Fruit fly (Drosophila melanogaster) whole organism, larva: Measurements from ENCODE around the gene CG18404.
A peak's percentile ranks its signal among the peaks of the same experiment; 100 is the strongest.

Experiments
- noc ChIP-seq: fragments of 200-800 bp; sonication (Bioruptor generic); optimal IDR thresholded peaks from 3 replicates; lab custom pipeline; 2019; ENCODE audit warnings: missing biosample characterization, mild to moderate bottlenecking, missing genetic modification characterization, moderate library complexity

Gene CG18404

dm6 chr3R:30282478-30282877 is 29.5 kb downstream of the CG18404 start:
- no peak for TF ChIP-seq noc (tag; lab: Kevin White, UChicago)

DNA sequence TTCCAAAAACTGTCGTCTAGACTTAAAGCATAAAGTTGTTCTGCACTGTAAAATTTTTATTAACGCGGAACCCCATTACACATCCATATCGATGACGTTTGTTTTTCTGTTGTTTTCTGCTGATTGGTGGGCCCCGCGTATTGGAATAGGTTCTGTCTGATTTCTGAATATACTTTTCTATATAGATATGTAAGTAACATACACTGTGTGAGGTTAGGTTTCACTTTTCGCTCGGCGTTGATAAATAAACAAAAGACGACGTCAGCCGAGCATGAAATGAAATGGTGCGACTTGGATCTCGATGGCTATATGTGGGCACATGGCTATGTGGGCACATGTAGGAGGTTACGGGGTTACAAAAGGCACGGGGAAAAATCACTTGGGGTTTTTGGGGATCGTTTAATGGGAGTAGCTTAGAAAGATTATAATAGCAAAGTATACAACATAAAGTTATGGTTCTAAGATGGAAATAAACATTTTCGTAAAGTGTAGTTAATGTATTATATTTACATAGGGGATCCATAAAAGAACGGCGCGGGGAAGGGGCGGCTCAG is 30.1 kb downstream of the CG18404 start:
- no peak for TF ChIP-seq noc (tag; lab: Kevin White, UChicago)

- TF ChIP-seq noc (tag; lab: Kevin White, UChicago): no peak
Observed at dm6 chr3R:30283940-30284339, 31.0 kb downstream of the CG18404 start.

- no peak for TF ChIP-seq noc (tag; lab: Kevin White, UChicago)
Observed at dm6 chr3R:30284573-30284972, 31.6 kb downstream of the CG18404 start.

DNA sequence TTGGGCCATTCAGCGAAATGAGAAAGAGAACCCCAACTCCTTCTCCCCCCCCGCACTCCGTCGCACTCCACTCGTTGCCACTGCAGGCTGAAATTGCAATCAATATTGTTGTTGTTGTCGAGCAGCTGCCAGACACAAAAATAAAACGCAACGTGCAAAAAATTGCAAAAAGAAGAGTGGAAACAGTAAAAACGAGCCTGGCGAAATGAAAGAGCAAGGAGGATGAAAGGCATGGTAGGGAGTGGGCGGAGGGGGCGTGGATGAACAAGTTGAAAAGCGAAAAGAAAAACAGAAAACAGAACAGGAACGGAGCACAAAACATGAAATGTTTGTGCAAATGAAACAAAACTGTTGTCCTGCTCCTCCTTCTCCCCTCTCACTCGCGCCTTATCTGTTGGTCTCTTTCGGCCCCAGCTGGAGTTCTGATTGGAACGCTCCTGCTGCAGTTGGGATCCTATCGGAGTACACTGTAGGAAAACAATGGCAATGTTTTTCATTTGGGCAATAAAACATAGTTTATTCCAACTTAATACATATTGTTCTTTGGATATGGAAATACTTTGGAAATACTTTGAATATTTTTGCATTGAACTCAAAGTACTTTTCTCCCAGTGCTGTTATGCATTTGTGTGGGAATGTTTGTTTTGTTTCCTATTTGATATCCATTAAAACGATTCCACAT is 32.1 kb downstream of the CG18404 start:
- no peak for TF ChIP-seq noc (tag; lab: Kevin White, UChicago)

dm6 chr3R:30286347-30286746 is 33.4 kb downstream of the CG18404 start:
- TF ChIP-seq noc (tag; lab: Kevin White, UChicago): no peak

dm6 chr3R:30287389-30287788 is 34.4 kb downstream of the CG18404 start:
- no peak for TF ChIP-seq noc (tag; lab: Kevin White, UChicago)

dm6 chr3R:30288362-30289055 is 35.5 kb downstream of the CG18404 start:
- no peak for TF ChIP-seq noc (tag; lab: Kevin White, UChicago)

DNA sequence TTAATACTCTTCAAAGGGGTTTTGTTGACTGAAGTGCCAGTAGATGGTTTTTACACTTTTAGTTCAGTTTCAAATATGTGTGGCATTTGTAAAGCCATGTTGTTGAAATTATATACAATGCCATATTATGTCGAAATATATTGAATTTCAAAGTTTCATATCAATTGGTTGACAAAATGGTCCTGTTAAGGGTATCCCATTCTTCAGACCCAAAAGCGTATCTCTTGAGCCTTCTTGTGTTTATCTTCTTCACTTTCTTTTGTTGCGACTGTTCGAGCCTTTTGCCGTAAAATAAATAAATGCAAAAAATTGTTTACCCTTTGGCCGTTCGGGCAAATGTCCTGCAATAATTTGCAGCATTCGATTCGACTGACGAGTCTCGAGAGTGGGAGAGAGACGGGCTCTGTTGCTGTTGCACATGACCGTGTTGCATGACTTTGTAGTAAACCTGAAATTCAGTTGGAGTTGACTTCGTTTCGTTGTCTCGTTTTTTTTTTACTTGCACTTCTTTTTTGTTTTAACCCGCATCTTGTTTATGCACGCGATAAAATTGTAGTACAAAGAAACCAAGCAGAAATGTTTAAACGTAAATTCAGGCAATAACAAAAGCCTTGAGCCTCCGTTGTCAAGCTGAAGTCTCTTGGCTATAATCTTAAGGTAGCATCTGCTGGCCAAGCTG is 36.2 kb downstream of the CG18404 start:
- no peak for TF ChIP-seq noc (tag; lab: Kevin White, UChicago)

DNA sequence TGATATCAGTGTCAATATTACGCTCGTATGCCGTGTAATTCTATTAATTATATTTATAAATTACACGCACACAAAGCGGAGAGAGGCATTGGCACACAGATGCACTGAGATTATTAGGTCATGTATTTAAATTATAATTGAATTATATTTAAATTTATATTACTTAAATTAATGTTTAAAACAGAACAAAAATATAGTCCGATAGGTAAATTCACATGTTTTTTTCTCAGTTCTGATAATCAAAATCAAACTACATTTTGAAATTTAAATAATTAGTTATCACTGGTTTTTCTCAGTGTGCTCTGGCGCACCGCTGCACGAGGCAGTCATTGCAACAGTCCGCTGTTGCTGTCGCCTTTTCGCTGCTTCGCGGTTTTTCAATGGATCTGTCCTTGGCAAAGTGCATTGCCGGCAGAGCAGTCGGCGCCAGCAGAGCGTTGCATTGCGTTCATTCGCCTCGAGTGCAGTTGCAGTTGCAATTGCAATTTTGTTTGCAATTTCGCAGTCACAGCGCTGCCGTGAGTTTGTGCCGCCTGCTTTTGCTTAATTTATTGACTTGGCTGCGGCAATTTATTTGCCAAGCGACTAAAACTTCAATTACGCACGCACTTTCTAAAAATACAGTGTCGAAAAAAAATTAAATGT is 40.6 kb downstream of the CG18404 start:
- no peak for TF ChIP-seq noc (tag; lab: Kevin White, UChicago)

- TF ChIP-seq noc (tag; lab: Kevin White, UChicago): no peak
Observed at dm6 chr3R:30294603-30295002, 41.6 kb downstream of the CG18404 start.

DNA sequence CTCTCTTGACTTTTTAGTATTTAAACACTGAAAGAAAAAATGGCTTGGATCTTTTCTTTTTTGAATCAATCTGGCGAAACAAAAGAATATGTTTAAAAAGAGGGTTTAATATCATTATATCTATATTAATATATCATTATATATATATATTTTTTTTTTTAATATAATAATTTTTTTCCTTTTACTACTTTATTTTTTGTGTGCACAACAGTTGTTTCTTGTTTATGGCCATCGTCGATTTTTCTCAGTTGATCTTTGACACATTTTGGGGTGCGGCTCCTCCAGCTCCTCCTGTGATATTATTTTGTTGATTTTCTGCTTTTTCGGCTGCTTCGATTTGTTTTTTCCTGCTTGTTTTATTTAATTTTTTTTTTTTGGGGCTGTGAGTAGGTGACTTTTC is 42.0 kb downstream of the CG18404 start:
- TF ChIP-seq noc (tag; lab: Kevin White, UChicago): no peak

DNA sequence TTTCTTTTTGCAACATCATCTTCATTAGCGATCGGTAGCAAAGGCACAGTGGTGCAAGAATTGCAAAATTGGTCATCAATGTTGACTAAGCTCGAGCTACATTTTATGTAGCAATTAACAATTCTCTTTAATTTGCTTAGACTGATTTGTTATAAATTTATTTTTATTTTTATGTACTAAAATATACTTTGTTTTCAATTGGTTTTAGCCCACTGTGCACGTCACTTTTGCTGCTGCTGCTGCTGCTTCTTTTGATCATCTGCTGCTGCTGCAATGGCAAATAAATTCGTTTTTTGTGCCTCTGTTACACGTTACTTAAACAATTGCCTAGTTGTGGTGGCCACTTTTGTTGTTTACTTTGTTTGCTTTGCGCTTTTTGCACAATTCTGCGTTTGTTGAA is 43.1 kb downstream of the CG18404 start:
- peak; percentile 40 for TF ChIP-seq noc (tag; lab: Kevin White, UChicago)

DNA sequence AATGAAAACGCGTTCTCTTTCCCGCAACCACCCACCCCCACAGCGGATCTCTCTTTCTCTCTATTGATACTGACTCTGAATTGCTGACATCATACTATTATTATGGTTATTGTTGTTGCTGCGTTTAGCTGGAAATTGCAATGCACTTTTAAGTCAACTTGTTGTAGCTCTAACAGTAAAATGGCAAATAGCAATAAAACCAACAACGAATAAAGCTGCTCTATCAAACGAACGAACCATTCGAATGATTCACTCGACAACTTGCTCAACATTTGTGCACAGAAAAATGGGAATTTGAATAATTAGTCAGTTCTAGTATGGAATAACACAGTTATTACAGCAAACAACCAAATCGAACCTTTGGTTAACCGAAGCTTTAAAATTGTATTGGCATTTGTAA is 43.9 kb downstream of the CG18404 start:
- TF ChIP-seq noc (tag; lab: Kevin White, UChicago): no peak

dm6 chr3R:30297652-30298051 is 44.7 kb downstream of the CG18404 start:
- no peak for TF ChIP-seq noc (tag; lab: Kevin White, UChicago)

dm6 chr3R:30303351-30303750 is 50.4 kb downstream of the CG18404 start:
- TF ChIP-seq noc (tag; lab: Kevin White, UChicago): no peak
